Fruit fly (Drosophila melanogaster): ENCODE results near the gene mtd.
A peak's percentile ranks its signal among the peaks of the same experiment; 100 is the strongest.

Gene mtd

DNA sequence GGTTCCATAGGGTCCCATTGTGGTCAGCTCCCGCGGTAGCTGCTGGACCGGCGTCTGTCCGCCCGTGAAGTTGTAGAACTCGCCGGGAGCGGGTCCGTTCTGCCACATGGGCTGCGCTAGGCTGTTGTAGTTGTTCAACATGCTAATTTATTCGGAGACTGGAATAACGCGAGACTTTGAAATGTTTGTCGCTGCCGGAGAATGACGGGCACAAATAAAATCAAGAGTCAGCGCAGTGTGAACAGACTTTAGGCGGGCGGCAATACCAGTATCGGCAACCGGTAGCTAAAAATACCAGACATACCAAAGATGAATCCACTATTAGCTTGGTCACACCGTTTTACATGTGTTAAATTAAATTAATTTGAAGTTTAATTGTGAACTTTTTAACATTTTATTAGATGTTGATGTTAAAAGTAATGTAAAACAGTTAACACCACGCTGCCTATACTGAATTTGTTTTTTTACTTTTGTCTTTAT, 7.7 kb upstream of the mtd start, which contains the start of gene Prosbeta7 (continued):
- TF ChIP-seq CG13287 (GFP tag; IDR thresholded peaks at IDR 0.05; ENCODE audit: partially characterized antibody) (peak; percentile 90), Bgb (GFP tag; IDR thresholded peaks at IDR 0.05; ENCODE audit: partially characterized antibody) (peak; percentile 78), Jarid2 (GFP tag; optimal IDR thresholded peaks at IDR 0.05) (peak; percentile 41), scrt (GFP tag; optimal IDR thresholded peaks at IDR 0.05) (no peak), wor (GFP tag; IDR thresholded peaks at IDR 0.05) (no peak), Doc3 (GFP tag; IDR thresholded peaks at IDR 0.05; ENCODE audit: partially characterized antibody) (peak; percentile 57; the same call in 2 of the 3 replicates), amos (GFP tag; IDR thresholded peaks at IDR 0.05; ENCODE audit: partially characterized antibody) (peak; percentile 71; the same call in 1 of the 2 replicates), insv (GFP tag; optimal IDR thresholded peaks at IDR 0.05) (no peak), Opbp (GFP tag; IDR thresholded peaks at IDR 0.05; ENCODE audit: partially characterized antibody) (peak; percentile 79; the same call in 2 of the 3 replicates), gcm (GFP tag; optimal IDR thresholded peaks at IDR 0.05) (no peak), CG6683 (GFP tag; optimal IDR thresholded peaks at IDR 0.05) (no peak), B-H2 (GFP tag; optimal IDR thresholded peaks at IDR 0.05) (no peak), CG17328 (GFP tag; IDR thresholded peaks at IDR 0.05) (no peak), CG12071 (GFP tag; optimal IDR thresholded peaks at IDR 0.05) (no peak), Atf6 (GFP tag; IDR thresholded peaks at IDR 0.05) (no peak), BEAF-32 (GFP tag; optimal IDR thresholded peaks at IDR 0.05) (peak; percentile 52), Elba2 (GFP tag; optimal IDR thresholded peaks at IDR 0.05) (peak; percentile 57), tin (GFP tag; optimal IDR thresholded peaks at IDR 0.05) (no peak), gt (GFP tag; IDR thresholded peaks at IDR 0.05) (no peak), jumu (GFP tag; optimal IDR thresholded peaks at IDR 0.05) (no peak), CG4617 (GFP tag; optimal IDR thresholded peaks at IDR 0.05; ENCODE audit: borderline replicate concordance) (peak; percentile 68), Hr3 (GFP tag; optimal IDR thresholded peaks at IDR 0.05) (no peak), CG17829 (tag; optimal IDR thresholded peaks at IDR 0.05) (peak; percentile 15), trem (tag; optimal IDR thresholded peaks at IDR 0.05) (peak; percentile 62), pzg (GFP tag; optimal IDR thresholded peaks at IDR 0.05) (peak; percentile 86), rib (GFP tag; IDR thresholded peaks at IDR 0.05) (no peak), CG10543 (GFP tag; optimal IDR thresholded peaks at IDR 0.05) (no peak), CG8359 (GFP tag; optimal IDR thresholded peaks at IDR 0.05; ENCODE audit: borderline replicate concordance) (no peak), Scr (GFP tag; IDR thresholded peaks at IDR 0.05; ENCODE audit: partially characterized antibody) (peak; percentile 69), Lhr (GFP tag; optimal IDR thresholded peaks at IDR 0.05) (peak; percentile 77), z (GFP tag; IDR thresholded peaks at IDR 0.05) (no peak), CG16815 (GFP tag; optimal IDR thresholded peaks at IDR 0.05) (no peak), twi (tag; optimal IDR thresholded peaks at IDR 0.05) (peak; percentile 45), stwl (tag; optimal IDR thresholded peaks at IDR 0.05) (peak; percentile 100), HLH54F (GFP tag; optimal IDR thresholded peaks at IDR 0.05) (no peak), vnd (GFP tag; IDR thresholded peaks at IDR 0.05; ENCODE audit: partially characterized antibody) (peak; percentile 8; the same call in 1 of the 3 replicates), CG17802 (tag; optimal IDR thresholded peaks at IDR 0.05) (no peak), crc (GFP tag; optimal IDR thresholded peaks at IDR 0.05) (no peak), unc-4 (GFP tag; IDR thresholded peaks at IDR 0.05; ENCODE audit: partially characterized antibody) (peak; percentile 67), sug (tag; optimal IDR thresholded peaks at IDR 0.05) (peak; percentile 1), abd-A (tag; optimal IDR thresholded peaks at IDR 0.05) (no peak), CG1602 (GFP tag; optimal IDR thresholded peaks at IDR 0.05) (no peak), br (optimal IDR thresholded peaks at IDR 0.05) (no peak), gfzf (GFP tag; optimal IDR thresholded peaks at IDR 0.05) (peak; percentile 92), CG2116 (GFP tag; optimal IDR thresholded peaks at IDR 0.05) (peak; percentile 46), CG8089 (GFP tag; optimal IDR thresholded peaks at IDR 0.05) (no peak), CG11723 (GFP tag; optimal IDR thresholded peaks at IDR 0.05) (no peak), sd (tag; optimal IDR thresholded peaks at IDR 0.05) (peak; percentile 35), Vsx1 (GFP tag; optimal IDR thresholded peaks at IDR 0.05) (peak; percentile 12)

All from whole organism, embryonic.